Worm (Caenorhabditis elegans): Measurements from ENCODE around the gene sdc-1.
A peak's percentile ranks its signal among the peaks of the same experiment; 100 is the strongest.

The sdc-1 gene

DNA sequence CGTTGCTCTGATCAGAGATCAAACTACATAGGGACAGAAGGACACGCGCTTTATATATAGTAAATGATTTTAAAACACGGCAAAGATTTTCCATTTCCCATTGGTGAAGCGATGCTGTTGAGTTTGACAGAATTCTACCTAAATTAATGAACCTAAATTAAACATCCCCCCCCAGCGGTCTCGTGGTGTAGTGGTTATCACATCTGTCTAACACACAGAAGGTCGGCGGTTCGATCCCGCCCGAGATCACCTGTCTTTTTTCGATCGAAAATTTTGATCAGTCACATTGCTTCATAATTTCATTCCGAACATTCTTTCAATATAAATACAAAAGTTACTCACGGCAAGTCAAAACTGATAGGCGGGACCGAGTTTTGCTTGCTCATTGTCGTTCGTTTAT, 23.7 kb downstream of the sdc-1 start:
- TF ChIP-seq fos-1 (tag; optimal IDR thresholded peaks at IDR 0.05): peak; percentile 3

DNA sequence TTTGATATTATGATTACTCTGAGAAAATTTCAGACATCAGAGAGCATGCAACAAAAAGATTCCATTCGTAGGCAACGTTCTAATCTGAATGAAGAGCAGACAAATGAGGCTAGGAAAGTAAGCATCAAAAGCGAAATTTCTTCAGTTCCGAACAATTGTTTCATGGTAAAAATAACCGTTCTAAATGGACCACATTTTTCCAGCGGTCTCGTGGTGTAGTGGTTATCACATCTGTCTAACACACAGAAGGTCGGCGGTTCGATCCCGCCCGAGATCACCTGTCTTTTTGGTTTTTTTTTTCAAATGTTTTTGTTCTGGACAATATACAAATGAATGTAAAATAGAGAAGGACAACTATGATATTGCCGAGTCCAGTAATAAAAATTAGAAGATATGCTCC, 24.3 kb downstream of the sdc-1 start, which contains the start of gene twk-21:
Gene twk-21, plus strand, starts transcription at position 34 of the 400 bp plus-strand sequence.
- TF ChIP-seq sem-4 (tag; optimal IDR thresholded peaks at IDR 0.05) (no peak), nhr-11 (tag; optimal IDR thresholded peaks at IDR 0.05) (no peak), alr-1 (tag; optimal IDR thresholded peaks at IDR 0.05) (no peak), sma-3 (GFP tag; optimal IDR thresholded peaks at IDR 0.05) (no peak), mdl-1 (tag; optimal IDR thresholded peaks at IDR 0.05) (no peak), ceh-16 (tag; optimal IDR thresholded peaks at IDR 0.05) (no peak), nhr-77 (tag; optimal IDR thresholded peaks at IDR 0.05) (no peak), ceh-82 (tag; optimal IDR thresholded peaks at IDR 0.05) (no peak), egl-27 (tag; optimal IDR thresholded peaks at IDR 0.05) (no peak), lin-11 (tag; optimal IDR thresholded peaks at IDR 0.05) (no peak), elt-3 (tag; optimal IDR thresholded peaks at IDR 0.05) (no peak), nhr-237 (tag; optimal IDR thresholded peaks at IDR 0.05) (no peak), nhr-25 (tag; optimal IDR thresholded peaks at IDR 0.05) (no peak), C34F6.9 (tag; optimal IDR thresholded peaks at IDR 0.05) (no peak), nhr-23 (tag; optimal IDR thresholded peaks at IDR 0.05) (no peak), unc-62 (GFP tag; optimal IDR thresholded peaks at IDR 0.05) (no peak), F13H6.1 (tag; optimal IDR thresholded peaks at IDR 0.05) (no peak)

DNA sequence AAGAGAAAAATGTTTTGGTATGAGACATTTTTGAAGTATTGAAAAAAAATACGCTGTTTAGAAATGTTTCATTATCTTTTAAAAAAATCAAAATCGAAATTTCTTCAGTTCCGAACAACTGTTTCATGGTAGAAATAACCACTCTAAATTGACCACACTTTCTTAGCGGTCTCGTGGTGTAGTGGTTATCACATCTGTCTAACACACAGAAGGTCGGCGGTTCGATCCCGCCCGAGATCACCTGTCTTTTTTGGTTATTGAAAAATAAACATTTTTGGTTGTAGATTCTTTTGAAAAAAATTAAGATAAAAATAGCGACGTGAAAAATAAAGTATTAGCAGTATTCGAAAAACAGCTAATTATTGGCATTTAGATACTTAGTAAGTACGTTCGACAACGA, 24.9 kb downstream of the sdc-1 start:
- TF ChIP-seq nhr-12 (tag; optimal IDR thresholded peaks at IDR 0.05): no peak
- peak; percentile 5 for TF ChIP-seq fos-1 (tag; optimal IDR thresholded peaks at IDR 0.05)
- no peak for TF ChIP-seq mbf-1 (tag; optimal IDR thresholded peaks at IDR 0.05)
- TF ChIP-seq lin-39 (tag; optimal IDR thresholded peaks at IDR 0.05): no peak
- TF ChIP-seq nhr-77 (tag; optimal IDR thresholded peaks at IDR 0.05): no peak
- TF ChIP-seq ceh-16 (tag; optimal IDR thresholded peaks at IDR 0.05): no peak
- TF ChIP-seq nhr-6 (tag; optimal IDR thresholded peaks at IDR 0.05): no peak
- TF ChIP-seq sma-3 (GFP tag; optimal IDR thresholded peaks at IDR 0.05): peak; percentile 50
- TF ChIP-seq ztf-11 (tag; optimal IDR thresholded peaks at IDR 0.05): no peak
- TF ChIP-seq dmd-4 (tag; optimal IDR thresholded peaks at IDR 0.05): no peak
- no peak for TF ChIP-seq elt-3 (tag; optimal IDR thresholded peaks at IDR 0.05)
- TF ChIP-seq ama-1 (optimal IDR thresholded peaks at IDR 0.05): no peak
- TF ChIP-seq nhr-10 (tag; optimal IDR thresholded peaks at IDR 0.05): no peak
- no peak for TF ChIP-seq elt-1 (tag; optimal IDR thresholded peaks at IDR 0.05)
- TF ChIP-seq aly-2 (tag; optimal IDR thresholded peaks at IDR 0.05): no peak
- no peak for TF ChIP-seq snpc-4 (tag; optimal IDR thresholded peaks at IDR 0.05)
- TF ChIP-seq lin-11 (tag; optimal IDR thresholded peaks at IDR 0.05): no peak
- no peak for TF ChIP-seq blmp-1 (tag; optimal IDR thresholded peaks at IDR 0.05; ENCODE audit: insufficient read depth)
- no peak for TF ChIP-seq unc-39 (tag; optimal IDR thresholded peaks at IDR 0.05)
- TF ChIP-seq crh-2 (tag; optimal IDR thresholded peaks at IDR 0.05): peak; percentile 50
- no peak for TF ChIP-seq mdl-1 (tag; optimal IDR thresholded peaks at IDR 0.05)
- TF ChIP-seq Y55F3AM.14 (GFP tag; optimal IDR thresholded peaks at IDR 0.05): no peak
- no peak for TF ChIP-seq alr-1 (tag; optimal IDR thresholded peaks at IDR 0.05)
- TF ChIP-seq sma-9 (GFP tag; optimal IDR thresholded peaks at IDR 0.05): peak; percentile 64
- no peak for TF ChIP-seq sma-9 (tag; optimal IDR thresholded peaks at IDR 0.05)
- TF ChIP-seq sem-4 (tag; optimal IDR thresholded peaks at IDR 0.05): no peak
- TF ChIP-seq F13H6.1 (tag; optimal IDR thresholded peaks at IDR 0.05): no peak
- TF ChIP-seq ZK546.5 (tag; optimal IDR thresholded peaks at IDR 0.05): no peak
- no peak for TF ChIP-seq nhr-25 (tag; optimal IDR thresholded peaks at IDR 0.05)
- TF ChIP-seq lin-13 (GFP tag; optimal IDR thresholded peaks at IDR 0.05): peak; percentile 2
- no peak for TF ChIP-seq unc-55 (GFP tag; optimal IDR thresholded peaks at IDR 0.05)
- no peak for TF ChIP-seq nhr-237 (tag; optimal IDR thresholded peaks at IDR 0.05)
- TF ChIP-seq nhr-21 (tag; optimal IDR thresholded peaks at IDR 0.05): peak; percentile 2
- no peak for TF ChIP-seq skn-1 (tag; optimal IDR thresholded peaks at IDR 0.05)
- TF ChIP-seq mab-5 (tag; optimal IDR thresholded peaks at IDR 0.05): no peak
- no peak for TF ChIP-seq lsy-2 (tag; optimal IDR thresholded peaks at IDR 0.05)
- TF ChIP-seq C34F6.9 (tag; optimal IDR thresholded peaks at IDR 0.05): no peak
- no peak for TF ChIP-seq ztf-1 (GFP tag; conservative IDR thresholded peaks at IDR 0.05)
- no peak for TF ChIP-seq peb-1 (tag; optimal IDR thresholded peaks at IDR 0.05)
- no peak for TF ChIP-seq gmeb-1 (tag; optimal IDR thresholded peaks at IDR 0.05)
- no peak for TF ChIP-seq R02D3.7 (tag; optimal IDR thresholded peaks at IDR 0.05)
- no peak for TF ChIP-seq ceh-82 (tag; optimal IDR thresholded peaks at IDR 0.05)
- no peak for TF ChIP-seq zag-1 (tag; optimal IDR thresholded peaks at IDR 0.05)
- no peak for TF ChIP-seq egl-27 (tag; optimal IDR thresholded peaks at IDR 0.05)
- TF ChIP-seq nhr-11 (tag; optimal IDR thresholded peaks at IDR 0.05): no peak
- TF ChIP-seq unc-62 (GFP tag; optimal IDR thresholded peaks at IDR 0.05): no peak
- no peak for TF ChIP-seq ztf-4 (tag; optimal IDR thresholded peaks at IDR 0.05)
- TF ChIP-seq nhr-23 (tag; optimal IDR thresholded peaks at IDR 0.05): no peak
- TF ChIP-seq nhr-129 (tag; optimal IDR thresholded peaks at IDR 0.05): no peak

Measured in whole organism, L2 larva.